Fruit fly (Drosophila melanogaster) whole organism, prepupa: ENCODE results near the gene Odj.

Experiments used
- CG11902 ChIP-seq: fragments of 200-800 bp; sonication (Bioruptor generic); optimal IDR thresholded peaks from 3 replicates; lab custom pipeline; 2016; ENCODE audit warnings: missing biosample characterization, missing genetic modification characterization
- Hr38 ChIP-seq: sonication (Bioruptor generic); optimal IDR thresholded peaks from 2 replicates; lab custom pipeline; 2016; ENCODE audit warnings: missing biosample characterization, missing genetic modification characterization
- Hr39 ChIP-seq: fragments of 200-800 bp; sonication (Bioruptor generic); optimal IDR thresholded peaks from 2 replicates; lab custom pipeline; 2016; ENCODE audit warnings: missing biosample characterization, missing genetic modification characterization

DNA sequence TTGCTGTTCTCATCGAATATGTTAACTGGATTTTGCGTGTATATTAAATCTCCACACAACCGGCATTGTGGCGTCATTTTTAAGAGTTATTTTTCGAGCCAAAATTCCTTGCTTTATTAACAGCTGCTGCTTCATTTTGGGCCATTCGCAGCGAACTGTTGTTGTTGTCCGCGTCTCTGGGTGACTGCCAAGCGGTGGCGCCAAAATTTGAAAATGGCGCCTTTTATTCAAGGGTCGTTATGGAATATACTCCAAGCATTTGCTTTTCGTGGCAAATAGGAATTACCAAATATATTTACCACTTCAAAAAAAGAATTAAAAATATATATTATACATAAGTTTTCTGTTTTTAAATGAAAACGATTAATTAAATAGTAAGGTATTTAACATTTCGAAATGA, 3.9 kb downstream of the Odj start, which contains the start of gene Nnk:
- no peak for TF ChIP-seq CG11902 (GFP tag; lab: Kevin White, UChicago)
- no peak for TF ChIP-seq Hr38
- no peak for TF ChIP-seq Hr39 (GFP tag; lab: Kevin White, UChicago)
